Fruit fly (Drosophila melanogaster) whole organism: ENCODE data around the gene CG33271.

Source experiments
- CG8478 ChIP-seq: fragments of >200 bp; optimal IDR thresholded peaks from 2 replicates; lab custom pipeline; 2018; ENCODE audit warnings: inconsistent platforms
- Dll ChIP-seq: fragments of >200 bp; optimal IDR thresholded peaks from 2 replicates; lab custom pipeline; 2017
- pan ChIP-seq: fragments of >200 bp; optimal IDR thresholded peaks from 2 replicates; lab custom pipeline; 2017
- usp ChIP-seq: fragments of >200 bp; optimal IDR thresholded peaks from 2 replicates; lab custom pipeline; 2017; ENCODE audit warnings: missing biosample characterization, missing genetic modification characterization, mixed read lengths

dm6 chr3L:11578211-11578673 is 947 bp upstream of the CG33271 start, which contains the start of gene CG33270:
- TF ChIP-seq pan (lab: Kevin White, UChicago) (no peak), CG8478 (lab: Kevin White, UChicago) (no peak), usp (GFP tag; lab: Kevin White, UChicago) (no peak), Dll (lab: Kevin White, UChicago) (no peak)
